Worm (Caenorhabditis elegans) whole organism, late embryonic: ENCODE results near the gene nspd-6.
"Not testable (repeated sequence)": the region's sequence is repeated elsewhere in the genome, so short reads cannot be mapped to it uniquely, and the experiment has no call there.

Experiments
- ceh-30 ChIP-seq: fragments of 150-350 bp; optimal IDR thresholded peaks from 2 replicates; lab custom pipeline; 2014; ENCODE audit warnings: missing biosample characterization, missing genetic modification characterization
- ceh-45 ChIP-seq: fragments of 200-800 bp; sonication (Bioruptor generic); IDR thresholded peaks from 2 replicates; pipeline ENCODE4 v1.3.6; 2022; ENCODE audit warnings: missing genetic modification reagents, missing genetic modification characterization, missing compliant biosample characterization
- ceh-6 ChIP-seq: fragments of 200-800 bp; sonication (Bioruptor generic); optimal IDR thresholded peaks from 2 replicates; lab custom pipeline; 2018; ENCODE audit warnings: mild to moderate bottlenecking, missing genetic modification characterization, missing compliant biosample characterization
- pax-1 ChIP-seq: fragments of 150-350 bp; optimal IDR thresholded peaks from 2 replicates; lab custom pipeline; 2014; ENCODE audit warnings: missing biosample characterization, missing genetic modification characterization
- pqm-1 ChIP-seq: sonication (generic microtip); optimal IDR thresholded peaks from 2 replicates; lab custom pipeline; 2016; ENCODE audit warnings: missing genetic modification characterization, missing compliant biosample characterization
- sox-4 ChIP-seq: sonication (generic microtip); optimal IDR thresholded peaks from 2 replicates; lab custom pipeline; 2017; ENCODE audit warnings: mild to moderate bottlenecking, missing genetic modification characterization, inconsistent platforms, missing compliant biosample characterization
- tbx-2 ChIP-seq: sonication (generic microtip); optimal IDR thresholded peaks from 2 replicates; lab custom pipeline; 2016; ENCODE audit warnings: missing genetic modification characterization, missing compliant biosample characterization

DNA sequence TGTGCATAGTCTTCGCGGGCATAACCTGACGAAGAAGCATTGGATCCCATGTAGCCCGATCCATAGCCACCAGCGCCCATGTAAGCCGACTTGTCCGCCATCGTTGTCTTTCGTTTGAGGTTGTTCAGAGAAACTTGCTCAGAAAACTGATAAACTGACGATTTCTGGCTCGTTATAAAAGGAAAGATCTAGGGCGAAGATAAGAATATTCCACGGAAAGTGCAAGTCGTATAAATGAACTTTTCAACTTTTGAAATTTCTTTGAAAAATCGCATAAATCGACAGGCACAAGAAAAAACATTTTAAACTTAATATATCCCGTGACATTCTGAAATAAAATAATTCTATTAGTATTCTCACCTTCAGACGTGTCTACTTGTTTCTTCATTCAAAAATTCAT lies 2.6 kb downstream of the nspd-6 start, which contains the start of the genes nspd-3 and C24D10.2:
- TF ChIP-seq pqm-1 (tag; lab: Kevin White, UChicago); ceh-6 (GFP tag; lab: Kevin White, UChicago); pax-1 (tag; lab: Kevin White, UChicago); tbx-2; ceh-30 (tag; lab: Kevin White, UChicago); ceh-45 (GFP tag; lab: Robert Waterston, UW); sox-4 (tag; lab: Kevin White, UChicago): not testable (repeated sequence)
